Worm (Caenorhabditis elegans): ENCODE measurements around the gene K11H12.1.

The K11H12.1 gene

DNA sequence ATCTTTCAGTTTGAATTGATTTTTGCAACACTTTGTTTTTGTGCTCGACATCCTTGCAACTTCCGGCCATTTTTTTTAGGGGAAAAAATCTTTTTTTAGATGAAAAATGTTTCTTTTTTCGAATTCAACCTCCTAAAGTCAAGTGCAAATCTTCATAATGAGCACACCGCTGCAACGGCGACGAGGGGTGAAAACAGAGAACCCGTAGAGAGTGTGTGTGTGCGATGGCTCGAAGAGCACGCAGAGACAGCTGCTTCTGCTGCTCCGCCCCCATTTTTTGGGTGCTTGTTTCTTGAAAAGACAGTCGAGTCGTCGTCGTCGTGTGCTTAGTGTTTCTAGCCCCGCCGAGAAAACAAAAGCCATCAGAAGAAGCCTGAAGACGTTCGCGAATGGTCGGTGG is 47.2 kb downstream of the K11H12.1 start, which contains the start of gene inx-18:
TSS of gene inx-18 (plus strand) at position 301 of the 400 bp plus-strand sequence.
- no peak for TF ChIP-seq nhr-129 (tag; optimal IDR thresholded peaks at IDR 0.05)
- TF ChIP-seq sma-3 (GFP tag; optimal IDR thresholded peaks at IDR 0.05), result no peak
- no peak for TF ChIP-seq ztf-11 (tag; optimal IDR thresholded peaks at IDR 0.05)
- TF ChIP-seq aly-2 (tag; optimal IDR thresholded peaks at IDR 0.05), result no peak
- no peak for TF ChIP-seq nhr-11 (tag; optimal IDR thresholded peaks at IDR 0.05)
- TF ChIP-seq elt-1 (tag; optimal IDR thresholded peaks at IDR 0.05), result no peak
- no peak for TF ChIP-seq alr-1 (tag; optimal IDR thresholded peaks at IDR 0.05)
- TF ChIP-seq unc-39 (tag; optimal IDR thresholded peaks at IDR 0.05), result no peak
- no peak for TF ChIP-seq mdl-1 (tag; optimal IDR thresholded peaks at IDR 0.05)
- no peak for TF ChIP-seq nhr-25 (tag; optimal IDR thresholded peaks at IDR 0.05)
- no peak for TF ChIP-seq F13H6.1 (tag; optimal IDR thresholded peaks at IDR 0.05)
- no peak for TF ChIP-seq ceh-16 (tag; optimal IDR thresholded peaks at IDR 0.05)
- TF ChIP-seq zag-1 (tag; optimal IDR thresholded peaks at IDR 0.05), result no peak

ce11 chrIV:605431-605830 is 47.8 kb downstream of the K11H12.1 start:
- TF ChIP-seq nhr-237 (tag; optimal IDR thresholded peaks at IDR 0.05), result no peak
- TF ChIP-seq mdl-1 (tag; optimal IDR thresholded peaks at IDR 0.05), result no peak
- TF ChIP-seq Y55F3AM.14 (GFP tag; optimal IDR thresholded peaks at IDR 0.05), result no peak
- TF ChIP-seq alr-1 (tag; optimal IDR thresholded peaks at IDR 0.05), result no peak
- TF ChIP-seq ZK546.5 (tag; optimal IDR thresholded peaks at IDR 0.05), result no peak
- no peak for TF ChIP-seq unc-55 (GFP tag; optimal IDR thresholded peaks at IDR 0.05)
- no peak for TF ChIP-seq sem-4 (tag; optimal IDR thresholded peaks at IDR 0.05)
- TF ChIP-seq elt-3 (tag; optimal IDR thresholded peaks at IDR 0.05), result no peak
- no peak for TF ChIP-seq sma-3 (GFP tag; optimal IDR thresholded peaks at IDR 0.05)
- TF ChIP-seq snpc-4 (tag; optimal IDR thresholded peaks at IDR 0.05), result no peak
- no peak for TF ChIP-seq mab-5 (tag; optimal IDR thresholded peaks at IDR 0.05)
- no peak for TF ChIP-seq crh-2 (tag; optimal IDR thresholded peaks at IDR 0.05)

- TF ChIP-seq nhr-11 (tag; optimal IDR thresholded peaks at IDR 0.05) (no peak), crh-2 (tag; optimal IDR thresholded peaks at IDR 0.05) (no peak), nhr-12 (tag; optimal IDR thresholded peaks at IDR 0.05) (no peak), blmp-1 (tag; optimal IDR thresholded peaks at IDR 0.05; ENCODE audit: insufficient read depth) (no peak), C34F6.9 (tag; optimal IDR thresholded peaks at IDR 0.05) (no peak), lin-13 (GFP tag; optimal IDR thresholded peaks at IDR 0.05) (no peak), mbf-1 (tag; optimal IDR thresholded peaks at IDR 0.05) (no peak), fos-1 (tag; optimal IDR thresholded peaks at IDR 0.05) (no peak), ceh-16 (tag; optimal IDR thresholded peaks at IDR 0.05) (no peak), nhr-129 (tag; optimal IDR thresholded peaks at IDR 0.05) (no peak), nhr-25 (tag; optimal IDR thresholded peaks at IDR 0.05) (no peak), mab-5 (tag; optimal IDR thresholded peaks at IDR 0.05) (no peak), nhr-23 (tag; optimal IDR thresholded peaks at IDR 0.05) (no peak), dmd-4 (tag; optimal IDR thresholded peaks at IDR 0.05) (no peak), skn-1 (tag; optimal IDR thresholded peaks at IDR 0.05) (no peak), zag-1 (tag; optimal IDR thresholded peaks at IDR 0.05) (no peak)
These were observed 48.4 kb downstream of the K11H12.1 start for ce11 chrIV:604817-605216.

- no peak for TF ChIP-seq nhr-77 (tag; optimal IDR thresholded peaks at IDR 0.05)
- no peak for TF ChIP-seq nhr-12 (tag; optimal IDR thresholded peaks at IDR 0.05)
- TF ChIP-seq mbf-1 (tag; optimal IDR thresholded peaks at IDR 0.05), result no peak
- no peak for TF ChIP-seq lin-11 (tag; optimal IDR thresholded peaks at IDR 0.05)
- TF ChIP-seq mab-5 (tag; optimal IDR thresholded peaks at IDR 0.05), result no peak
- no peak for TF ChIP-seq fos-1 (tag; optimal IDR thresholded peaks at IDR 0.05)
- TF ChIP-seq skn-1 (tag; optimal IDR thresholded peaks at IDR 0.05), result no peak
- no peak for TF ChIP-seq sma-9 (GFP tag; optimal IDR thresholded peaks at IDR 0.05)
- no peak for TF ChIP-seq sma-9 (tag; optimal IDR thresholded peaks at IDR 0.05)
- no peak for TF ChIP-seq elt-1 (tag; optimal IDR thresholded peaks at IDR 0.05)
- TF ChIP-seq unc-55 (GFP tag; optimal IDR thresholded peaks at IDR 0.05), result no peak
- TF ChIP-seq C34F6.9 (tag; optimal IDR thresholded peaks at IDR 0.05), result no peak
- TF ChIP-seq crh-2 (tag; optimal IDR thresholded peaks at IDR 0.05), result no peak
- no peak for TF ChIP-seq lin-39 (tag; optimal IDR thresholded peaks at IDR 0.05)
- TF ChIP-seq unc-39 (tag; optimal IDR thresholded peaks at IDR 0.05), result no peak
- TF ChIP-seq elt-3 (tag; optimal IDR thresholded peaks at IDR 0.05), result no peak
These were observed 49.1 kb downstream of the K11H12.1 start, which contains the start of gene col-102 for ce11 chrIV:604144-604543. Gene col-102 (plus strand): TSS chrIV:604444.
